Worm (Caenorhabditis elegans): ENCODE results near the gene F22F1.3.

F22F1.3 gene

ce11 chrX:8158975-8159813 lies 3.7 kb downstream of the F22F1.3 start, which contains the start of gene hil-3 (continued):
- TF ChIP-seq snpc-1.3 (tag; optimal IDR thresholded peaks at IDR 0.05; ENCODE audit: insufficient read depth), result no peak
- no peak for TF ChIP-seq repo-1 (tag; optimal IDR thresholded peaks at IDR 0.05)
- TF ChIP-seq mxl-1 (tag; optimal IDR thresholded peaks at IDR 0.05), result no peak
- TF ChIP-seq cebp-2 (GFP tag; IDR thresholded peaks at IDR 0.05), result no peak
- no peak for TF ChIP-seq Y95B8A.8 (GFP tag; IDR thresholded peaks at IDR 0.05)
- TF ChIP-seq attf-6 (GFP tag; IDR thresholded peaks at IDR 0.05), result no peak

- TF ChIP-seq F10E7.11 (tag; optimal IDR thresholded peaks at IDR 0.05) (no peak), ztf-26 (tag; optimal IDR thresholded peaks at IDR 0.05) (no peak), F49E8.2 (tag; optimal IDR thresholded peaks at IDR 0.05; ENCODE audit: insufficient read depth) (no peak), T26A5.8 (tag; optimal IDR thresholded peaks at IDR 0.05) (no peak), F39B2.1 (GFP tag; IDR thresholded peaks at IDR 0.05) (peak; percentile 97), ekl-4 (GFP tag; IDR thresholded peaks at IDR 0.05) (no peak), chd-7 (tag; optimal IDR thresholded peaks at IDR 0.05) (no peak)
Measured at ce11 chrX:8157132-8157531, 5.7 kb downstream of the F22F1.3 start.

ce11 chrX:8156502-8156901 lies 6.4 kb downstream of the F22F1.3 start:
- TF ChIP-seq ceh-27 (GFP tag; optimal IDR thresholded peaks at IDR 0.05) (no peak), pbrm-1 (GFP tag; IDR thresholded peaks at IDR 0.05) (peak; percentile 85), gei-17 (GFP tag; optimal IDR thresholded peaks at IDR 0.05) (no peak), B0261.1 (tag; optimal IDR thresholded peaks at IDR 0.05) (peak; percentile 86), D2030.7 (GFP tag; IDR thresholded peaks at IDR 0.05) (peak; percentile 80), ztf-25 (GFP tag; IDR thresholded peaks at IDR 0.05) (0 out of 2 replicates have a peak, but pooled peaks have one; percentile 30), lin-54 (GFP tag; optimal IDR thresholded peaks at IDR 0.05) (peak; percentile 23), egrh-3 (GFP tag; IDR thresholded peaks at IDR 0.05) (no peak), hmg-20 (GFP tag; IDR thresholded peaks at IDR 0.05) (0 out of 2 replicates have a peak, but pooled peaks have one; percentile 51), ama-1 (optimal IDR thresholded peaks at IDR 0.05) (no peak), ama-1 (GFP tag; optimal IDR thresholded peaks at IDR 0.05) (peak; percentile 38), C06A6.2 (GFP tag; conservative IDR thresholded peaks at IDR 0.05) (no peak), akir-1 (GFP tag; optimal IDR thresholded peaks at IDR 0.05) (no peak), lin-26 (GFP tag; IDR thresholded peaks at IDR 0.05) (peak; percentile 78), ZK185.1 (tag; optimal IDR thresholded peaks at IDR 0.05; ENCODE audit: poor library complexity, severe bottlenecking) (peak; percentile 70), rpc-1 (optimal IDR thresholded peaks at IDR 0.05) (peak; percentile 62), rpc-1 (tag; optimal IDR thresholded peaks at IDR 0.05) (peak; percentile 83), lin-35 (GFP tag; optimal IDR thresholded peaks at IDR 0.05) (no peak), K12H6.12 (tag; optimal IDR thresholded peaks at IDR 0.05) (no peak), ztf-18 (tag; optimal IDR thresholded peaks at IDR 0.05) (no peak), ets-4 (GFP tag; optimal IDR thresholded peaks at IDR 0.05) (no peak), Y95B8A.8 (GFP tag; IDR thresholded peaks at IDR 0.05) (no peak), mcd-1 (GFP tag; IDR thresholded peaks at IDR 0.05) (peak; percentile 23; the same call in 1 of the 2 replicates), aptf-2 (GFP tag; conservative IDR thresholded peaks at IDR 0.05) (no peak), lir-1 (GFP tag; conservative IDR thresholded peaks at IDR 0.05) (0 out of 2 replicates have a peak, but pooled peaks have one; percentile 6), attf-3 (GFP tag; conservative IDR thresholded peaks at IDR 0.05) (0 out of 2 replicates have a peak, but pooled peaks have one; percentile 18), snpc-4 (GFP tag; optimal IDR thresholded peaks at IDR 0.05) (peak; percentile 67), snpc-4 (tag; optimal IDR thresholded peaks at IDR 0.05) (peak in 2 of 4 experiments; percentile 35 to 44), lin-40 (tag; optimal IDR thresholded peaks at IDR 0.05) (no peak), ceh-100 (GFP tag; IDR thresholded peaks at IDR 0.05) (no peak), him-1 (tag; optimal IDR thresholded peaks at IDR 0.05) (peak; percentile 68), hmg-1.2 (GFP tag; IDR thresholded peaks at IDR 0.05) (peak; percentile 71), rec-8 (tag; optimal IDR thresholded peaks at IDR 0.05) (peak in 1 of 2 experiments; percentile 2)
